Fruit fly (Drosophila melanogaster) whole organism, prepupa: ENCODE results near the gene CG33230.
A peak's percentile ranks its signal among the peaks of the same experiment; 100 is the strongest.

Experiments used
- CG10631 ChIP-seq: fragments of 200-800 bp; sonication (Bioruptor generic); optimal IDR thresholded peaks from 2 replicates; lab custom pipeline; 2016; ENCODE audit warnings: missing biosample characterization, missing genetic modification characterization
- CG6854 ChIP-seq: fragments of 200-800 bp; sonication (Bioruptor generic); optimal IDR thresholded peaks from 2 replicates; lab custom pipeline; 2017; ENCODE audit warnings: missing biosample characterization, mild to moderate bottlenecking, missing genetic modification characterization
- CG8632 ChIP-seq: fragments of 200-800 bp; sonication (Bioruptor generic); optimal IDR thresholded peaks from 3 replicates; lab custom pipeline; 2016; ENCODE audit warnings: missing biosample characterization, missing genetic modification characterization
- CG9139 ChIP-seq: fragments of 200-800 bp; sonication (Bioruptor generic); optimal IDR thresholded peaks from 3 replicates; lab custom pipeline; 2017; ENCODE audit warnings: missing biosample characterization, mild to moderate bottlenecking, missing genetic modification characterization
- OdsH ChIP-seq: fragments of 200-800 bp; sonication (Bioruptor generic); optimal IDR thresholded peaks from 3 replicates; lab custom pipeline; 2016; ENCODE audit warnings: missing biosample characterization, missing genetic modification characterization

dm6 chr3L:1652700-1653200 is 34.5 kb downstream of the CG33230 start, which contains the start of the genes CG7970 and Vta1:
- TF ChIP-seq CG9139 (peak; percentile 87), CG8632 (no peak), OdsH (GFP tag; lab: Kevin White, UChicago) (no peak), CG10631 (no peak), CG6854 (GFP tag; lab: Kevin White, UChicago) (peak; percentile 79)
